Worm (Caenorhabditis elegans): ENCODE measurements around the gene imph-1.

- TF ChIP-seq ama-1 (optimal IDR thresholded peaks at IDR 0.05) (no peak), pha-4 (tag; optimal IDR thresholded peaks at IDR 0.05) (no peak), elt-2 (tag; optimal IDR thresholded peaks at IDR 0.05) (no peak), rnt-1 (tag; optimal IDR thresholded peaks at IDR 0.05) (no peak), hlh-6 (tag; optimal IDR thresholded peaks at IDR 0.05) (no peak), pag-3 (tag; optimal IDR thresholded peaks at IDR 0.05; ENCODE audit: borderline replicate concordance) (no peak), dmd-4 (tag; optimal IDR thresholded peaks at IDR 0.05; ENCODE audit: borderline replicate concordance) (no peak), nfya-1 (tag; optimal IDR thresholded peaks at IDR 0.05) (no peak), unc-3 (GFP tag; conservative IDR thresholded peaks at IDR 0.05) (no peak), unc-3 (tag; optimal IDR thresholded peaks at IDR 0.05) (no peak), nhr-11 (tag; optimal IDR thresholded peaks at IDR 0.05) (no peak), dve-1 (tag; optimal IDR thresholded peaks at IDR 0.05) (no peak), unc-55 (GFP tag; optimal IDR thresholded peaks at IDR 0.05) (no peak), ceh-30 (tag; optimal IDR thresholded peaks at IDR 0.05) (no peak), fkh-10 (GFP tag; optimal IDR thresholded peaks at IDR 0.05) (no peak)
Measured at ce11 chrIII:4601286-4601685, 47.9 kb downstream of the imph-1 start.
